Fruit fly (Drosophila melanogaster) whole organism, embryonic: ENCODE data around the gene slp1.
A peak's percentile ranks its signal among the peaks of the same experiment; 100 is the strongest.

ENCODE experiments used
- BEAF-32 ChIP-seq: fragments of 200-800 bp; sonication (Bioruptor generic); optimal IDR thresholded peaks from 3 replicates; lab custom pipeline; 2017; ENCODE audit warnings: missing biosample characterization, missing genetic modification characterization, mild to moderate bottlenecking, moderate library complexity, missing genetic modification reagents
- BtbVII ChIP-seq: fragments of 200-800 bp; sonication (Bioruptor generic); optimal IDR thresholded peaks from 3 replicates; lab custom pipeline; 2017; ENCODE audit warnings: missing biosample characterization, mild to moderate bottlenecking, missing genetic modification characterization
- CG10267 ChIP-seq: fragments of 200-800 bp; sonication (Bioruptor generic); optimal IDR thresholded peaks from 2 replicates; lab custom pipeline; 2018; ENCODE audit warnings: missing biosample characterization, mild to moderate bottlenecking, missing genetic modification characterization, moderate library complexity
- CG10462 ChIP-seq: fragments of 200-800 bp; sonication (Bioruptor generic); optimal IDR thresholded peaks from 2 replicates; lab custom pipeline; 2016; ENCODE audit warnings: missing biosample characterization, missing genetic modification characterization
- CG10979 ChIP-seq: fragments of 200-800 bp; sonication (Bioruptor generic); optimal IDR thresholded peaks from 2 replicates; lab custom pipeline; 2018; ENCODE audit warnings: missing biosample characterization, mild to moderate bottlenecking, missing genetic modification characterization, moderate library complexity
- CG13296 ChIP-seq: fragments of 200-800 bp; sonication (Bioruptor generic); optimal IDR thresholded peaks from 3 replicates; lab custom pipeline; 2018; ENCODE audit warnings: missing biosample characterization, mild to moderate bottlenecking, missing genetic modification characterization
- CG13624 ChIP-seq: fragments of 200-800 bp; sonication (Bioruptor generic); optimal IDR thresholded peaks from 2 replicates; lab custom pipeline; 2016; ENCODE audit warnings: missing biosample characterization, missing genetic modification characterization
- CG15073 ChIP-seq: fragments of 200-800 bp; sonication (Bioruptor generic); optimal IDR thresholded peaks from 2 replicates; lab custom pipeline; 2016; ENCODE audit warnings: missing biosample characterization, missing genetic modification characterization
- CG1529 ChIP-seq: fragments of 200-800 bp; sonication (Bioruptor generic); optimal IDR thresholded peaks from 3 replicates; lab custom pipeline; 2018; ENCODE audit warnings: missing biosample characterization, missing genetic modification characterization
- CG15479 ChIP-seq: fragments of 200-800 bp; sonication (Bioruptor generic); optimal IDR thresholded peaks from 3 replicates; lab custom pipeline; 2019; ENCODE audit warnings: missing biosample characterization, mild to moderate bottlenecking, missing genetic modification characterization, moderate library complexity
- CG15696 ChIP-seq: fragments of 200-800 bp; sonication (Bioruptor generic); optimal IDR thresholded peaks from 2 replicates; lab custom pipeline; 2019; ENCODE audit warnings: missing biosample characterization, mild to moderate bottlenecking, missing genetic modification characterization, moderate library complexity
- CG17361 ChIP-seq: fragments of 200-800 bp; sonication (Bioruptor generic); IDR thresholded peaks from 3 replicates; pipeline ENCODE4 v1.3.6; 2022; ENCODE audit warnings: missing biosample characterization, missing genetic modification characterization
- CG18262 ChIP-seq: fragments of 200-800 bp; optimal IDR thresholded peaks from 3 replicates; lab custom pipeline; 2019; ENCODE audit warnings: missing biosample characterization, mild to moderate bottlenecking, missing genetic modification characterization, moderate library complexity
- CG18764 ChIP-seq: fragments of 200-800 bp; sonication (Bioruptor generic); optimal IDR thresholded peaks from 3 replicates; lab custom pipeline; 2016; ENCODE audit warnings: missing biosample characterization, missing genetic modification characterization
- CG2678 ChIP-seq: fragments of 200-800 bp; sonication (Bioruptor generic); optimal IDR thresholded peaks from 3 replicates; lab custom pipeline; 2019; ENCODE audit warnings: missing biosample characterization, mild to moderate bottlenecking, missing genetic modification characterization, moderate library complexity
- CG3163 ChIP-seq: fragments of 200-800 bp; sonication (Bioruptor generic); optimal IDR thresholded peaks from 3 replicates; lab custom pipeline; 2016; ENCODE audit warnings: missing biosample characterization, missing genetic modification characterization
- CG32532 ChIP-seq: fragments of 200-800 bp; sonication (Bioruptor generic); IDR thresholded peaks from 2 replicates; pipeline ENCODE4 v1.3.6; 2022; ENCODE audit warnings: missing biosample characterization, missing genetic modification characterization
- CG3407 ChIP-seq: fragments of 200-800 bp; sonication (Bioruptor generic); optimal IDR thresholded peaks from 2 replicates; lab custom pipeline; 2018; ENCODE audit warnings: missing biosample characterization, mild to moderate bottlenecking, missing genetic modification characterization
- CG34422 ChIP-seq: fragments of 200-800 bp; sonication (Bioruptor generic); IDR thresholded peaks from 3 replicates; pipeline ENCODE4 v1.3.6; 2022; ENCODE audit warnings: missing biosample characterization, missing genetic modification characterization
- CG4360 ChIP-seq: fragments of 200-800 bp; sonication (Bioruptor generic); IDR thresholded peaks from 2 replicates; pipeline ENCODE4 v1.3.6; 2022; ENCODE audit warnings: missing biosample characterization, missing genetic modification characterization
- CG6689 ChIP-seq: fragments of 200-800 bp; sonication (Bioruptor generic); IDR thresholded peaks from 2 replicates; pipeline ENCODE4 v1.3.6; 2022; ENCODE audit warnings: missing biosample characterization, missing genetic modification characterization
- CG6791 ChIP-seq: fragments of 200-800 bp; sonication (Bioruptor generic); IDR thresholded peaks from 3 replicates; pipeline ENCODE4 v1.3.6; 2022; ENCODE audit warnings: missing biosample characterization, missing genetic modification characterization; ENCODE audit not compliant: partially characterized antibody
- CG7987 ChIP-seq: fragments of 200-800 bp; sonication (Bioruptor generic); optimal IDR thresholded peaks from 2 replicates; lab custom pipeline; 2018; ENCODE audit warnings: missing biosample characterization, mild to moderate bottlenecking, missing genetic modification characterization, moderate library complexity
- H15 ChIP-seq: fragments of 200-800 bp; sonication (Bioruptor generic); IDR thresholded peaks from 3 replicates; pipeline ENCODE4 v1.3.6; 2022; ENCODE audit warnings: missing biosample characterization, missing genetic modification characterization
- Hr3 ChIP-seq: fragments of 200-800 bp; sonication (Bioruptor generic); optimal IDR thresholded peaks from 3 replicates; lab custom pipeline; 2016; ENCODE audit warnings: missing biosample characterization, missing genetic modification characterization
- Hr78 ChIP-seq, 2 experiments: fragments of 200-800 bp in 1 of 2; fragments of >200 bp in 1 of 2; sonication (Bioruptor generic) in 1 of 2; optimal IDR thresholded peaks; 2 replicates each; lab custom pipeline; 2017 to 2019; ENCODE audit warnings: missing biosample characterization in 2 of 2, missing genetic modification characterization in 2 of 2, mild to moderate bottlenecking in 1 of 2, moderate library complexity in 1 of 2
- MTF-1 ChIP-seq: fragments of 200-800 bp; sonication (Bioruptor generic); optimal IDR thresholded peaks from 2 replicates; lab custom pipeline; 2018; ENCODE audit warnings: missing biosample characterization, mild to moderate bottlenecking, missing genetic modification characterization, borderline replicate concordance
- Max ChIP-seq: fragments of 200-800 bp; sonication (Bioruptor generic); optimal IDR thresholded peaks from 2 replicates; lab custom pipeline; 2016; ENCODE audit warnings: missing biosample characterization, mild to moderate bottlenecking, missing genetic modification characterization
- Med ChIP-seq: fragments of 200-800 bp; sonication (Bioruptor generic); peaks from one replicate; lab custom pipeline; 2016; ENCODE audit warnings: missing biosample characterization, missing genetic modification characterization, mild to moderate bottlenecking, inconsistent platforms, moderate library complexity
- Mrtf ChIP-seq: fragments of 200-800 bp; sonication (Bioruptor generic); IDR thresholded peaks from 3 replicates; pipeline ENCODE4 v1.3.6; 2022; ENCODE audit warnings: missing biosample characterization, missing genetic modification characterization
- Myb ChIP-seq: fragments of 200-800 bp; sonication (Bioruptor generic); optimal IDR thresholded peaks from 2 replicates; lab custom pipeline; 2016; ENCODE audit warnings: missing biosample characterization, missing genetic modification characterization
- Neu2 ChIP-seq: fragments of 200-800 bp; sonication (Bioruptor generic); optimal IDR thresholded peaks from 3 replicates; lab custom pipeline; 2016; ENCODE audit warnings: missing biosample characterization, missing genetic modification characterization, borderline replicate concordance
- Poxn ChIP-seq: fragments of 200-800 bp; sonication (Bioruptor generic); IDR thresholded peaks from 2 replicates; pipeline ENCODE4 v1.3.6; 2022; ENCODE audit warnings: missing biosample characterization, missing genetic modification characterization
- Ptx1 ChIP-seq: fragments of 200-800 bp; sonication (Bioruptor generic); IDR thresholded peaks from 2 replicates; pipeline ENCODE4 v1.3.6; 2022; ENCODE audit warnings: missing biosample characterization, missing genetic modification characterization
- Sry-β ChIP-seq: fragments of 200-800 bp; sonication (Bioruptor generic); optimal IDR thresholded peaks from 2 replicates; lab custom pipeline; 2018; ENCODE audit warnings: missing biosample characterization, mild to moderate bottlenecking, missing genetic modification characterization, moderate library complexity
- Tbp ChIP-seq: fragments of >200 bp; optimal IDR thresholded peaks from 2 replicates; lab custom pipeline; 2018; ENCODE audit warnings: missing biosample characterization, missing genetic modification characterization
- ab ChIP-seq: fragments of 200-800 bp; sonication (Bioruptor generic); optimal IDR thresholded peaks from 2 replicates; lab custom pipeline; 2016; ENCODE audit warnings: missing biosample characterization, missing genetic modification characterization
- ac ChIP-seq: fragments of 200-800 bp; sonication (Bioruptor generic); optimal IDR thresholded peaks from 3 replicates; lab custom pipeline; 2017; ENCODE audit warnings: missing biosample characterization, mild to moderate bottlenecking, missing genetic modification characterization
- az2 ChIP-seq: fragments of 200-800 bp; sonication (Bioruptor generic); optimal IDR thresholded peaks from 3 replicates; lab custom pipeline; 2016; ENCODE audit warnings: missing biosample characterization, missing genetic modification characterization
- bowl ChIP-seq: fragments of 200-800 bp; sonication (Bioruptor generic); IDR thresholded peaks from 2 replicates; pipeline ENCODE4 v1.3.6; 2022; ENCODE audit warnings: missing biosample characterization, missing genetic modification characterization
- fd102C ChIP-seq: fragments of 200-800 bp; sonication (Bioruptor generic); optimal IDR thresholded peaks from 2 replicates; lab custom pipeline; 2018; ENCODE audit warnings: missing biosample characterization, mild to moderate bottlenecking, missing genetic modification characterization, moderate library complexity
- ftz-f1 ChIP-seq: fragments of 200-800 bp; sonication (Bioruptor generic); optimal IDR thresholded peaks from 2 replicates; lab custom pipeline; 2016; ENCODE audit warnings: missing biosample characterization, missing genetic modification characterization
- pfk ChIP-seq: fragments of 200-800 bp; sonication (Bioruptor generic); optimal IDR thresholded peaks from 2 replicates; lab custom pipeline; 2018; ENCODE audit warnings: missing biosample characterization, mild to moderate bottlenecking, missing genetic modification characterization, moderate library complexity
- slp2 ChIP-seq: fragments of 200-800 bp; sonication (Bioruptor generic); optimal IDR thresholded peaks from 2 replicates; lab custom pipeline; 2016; ENCODE audit warnings: missing biosample characterization, missing genetic modification characterization
- sna ChIP-seq: fragments of 200-800 bp; sonication (Bioruptor generic); IDR thresholded peaks from 2 replicates; pipeline ENCODE4 v1.3.6; 2022; ENCODE audit warnings: missing biosample characterization, missing genetic modification characterization; ENCODE audit not compliant: partially characterized antibody
- tup ChIP-seq: fragments of 200-800 bp; sonication (Bioruptor generic); optimal IDR thresholded peaks from 2 replicates; lab custom pipeline; 2016; ENCODE audit warnings: missing biosample characterization, mild to moderate bottlenecking, missing genetic modification characterization, moderate library complexity
- twi ChIP-seq: fragments of 200-800 bp; optimal IDR thresholded peaks from 2 replicates; lab custom pipeline; 2019; ENCODE audit warnings: missing biosample characterization, mild to moderate bottlenecking, missing genetic modification characterization, moderate library complexity
- tx ChIP-seq: fragments of 200-800 bp; sonication (Bioruptor generic); optimal IDR thresholded peaks from 2 replicates; lab custom pipeline; 2016; ENCODE audit warnings: missing biosample characterization, missing genetic modification characterization
- unc-4 ChIP-seq: fragments of 200-800 bp; sonication (Bioruptor generic); IDR thresholded peaks from 2 replicates; pipeline ENCODE4 v1.3.6; 2022; ENCODE audit warnings: missing biosample characterization, missing genetic modification characterization; ENCODE audit not compliant: partially characterized antibody
- wor ChIP-seq: fragments of 200-800 bp; sonication (Bioruptor generic); IDR thresholded peaks from 2 replicates; pipeline ENCODE4 v1.3.6; 2022; ENCODE audit warnings: missing biosample characterization, missing genetic modification characterization

Gene slp1

dm6 chr2L:3776614-3777196 is 48.8 kb upstream of the slp1 start (continued):
- TF ChIP-seq CG18262 (tag; lab: Kevin White, UChicago) (peak; percentile 97), Med (peak; percentile 70), BEAF-32 (GFP tag; lab: Kevin White, UChicago) (no peak), BtbVII (GFP tag; lab: Kevin White, UChicago) (peak; percentile 80), H15 (GFP tag; lab: Robert Waterston, UW) (peak; percentile 70; the same call in 2 of the 3 replicates), CG3407 (GFP tag; lab: Kevin White, UChicago) (peak; percentile 74), ftz-f1 (GFP tag; lab: Kevin White, UChicago) (no peak), unc-4 (GFP tag; lab: Robert Waterston, UW) (no peak), CG34422 (GFP tag; lab: Robert Waterston, UW) (peak; percentile 86), CG32532 (GFP tag; lab: Robert Waterston, UW) (peak; percentile 80; the same call in 1 of the 2 replicates), CG6791 (GFP tag; lab: Robert Waterston, UW) (no peak), Myb (GFP tag; lab: Kevin White, UChicago) (no peak), CG13624 (GFP tag; lab: Kevin White, UChicago) (no peak), sna (GFP tag; lab: Robert Waterston, UW) (no peak), CG10462 (GFP tag; lab: Kevin White, UChicago) (peak; percentile 68), pfk (GFP tag; lab: Kevin White, UChicago) (no peak), Neu2 (GFP tag; lab: Kevin White, UChicago) (no peak), ac (GFP tag; lab: Kevin White, UChicago) (peak; percentile 71), Hr78 (GFP tag; optimal IDR thresholded peaks at IDR 0.05; lab: Kevin White, UChicago) (peak in 1 of 2 experiments; percentile 55), slp2 (GFP tag; lab: Kevin White, UChicago) (no peak), CG3163 (GFP tag; lab: Kevin White, UChicago) (no peak), twi (tag; lab: Kevin White, UChicago) (peak; percentile 90), CG18764 (GFP tag; lab: Kevin White, UChicago) (peak; percentile 56), CG1529 (peak; percentile 74), CG13296 (peak; percentile 74), bowl (GFP tag; lab: Robert Waterston, UW) (peak; percentile 75), CG15696 (tag; lab: Kevin White, UChicago) (peak; percentile 98), ab (GFP tag; lab: Kevin White, UChicago) (no peak), CG4360 (GFP tag; lab: Robert Waterston, UW) (no peak), CG10979 (tag; lab: Kevin White, UChicago) (peak; percentile 93), Poxn (no peak), CG7987 (GFP tag; lab: Kevin White, UChicago) (peak; percentile 2), Sry-β (no peak), CG2678 (tag; lab: Kevin White, UChicago) (peak; percentile 94), Mrtf (GFP tag; lab: Robert Waterston, UW) (peak; percentile 31; the same call in 1 of the 3 replicates), fd102C (GFP tag; lab: Kevin White, UChicago) (peak; percentile 76), az2 (peak; percentile 84), tup (GFP tag; lab: Kevin White, UChicago) (peak; percentile 24), Ptx1 (GFP tag; lab: Robert Waterston, UW) (peak; percentile 93), Max (GFP tag; lab: Kevin White, UChicago) (peak; percentile 46), CG15073 (GFP tag; lab: Kevin White, UChicago) (no peak), wor (peak; percentile 67), MTF-1 (peak; percentile 23), tx (GFP tag; lab: Kevin White, UChicago) (no peak), Hr3 (GFP tag; lab: Kevin White, UChicago) (peak; percentile 84), CG6689 (GFP tag; lab: Robert Waterston, UW) (peak; percentile 89), CG10267 (tag; lab: Kevin White, UChicago) (peak; percentile 89), Tbp (GFP tag; lab: Kevin White, UChicago) (no peak), CG15479 (GFP tag; lab: Kevin White, UChicago) (peak; percentile 88), CG17361 (GFP tag; lab: Robert Waterston, UW) (peak; percentile 90)
